Fruit fly (Drosophila melanogaster): ENCODE measurements around the gene CG31431.

DNA sequence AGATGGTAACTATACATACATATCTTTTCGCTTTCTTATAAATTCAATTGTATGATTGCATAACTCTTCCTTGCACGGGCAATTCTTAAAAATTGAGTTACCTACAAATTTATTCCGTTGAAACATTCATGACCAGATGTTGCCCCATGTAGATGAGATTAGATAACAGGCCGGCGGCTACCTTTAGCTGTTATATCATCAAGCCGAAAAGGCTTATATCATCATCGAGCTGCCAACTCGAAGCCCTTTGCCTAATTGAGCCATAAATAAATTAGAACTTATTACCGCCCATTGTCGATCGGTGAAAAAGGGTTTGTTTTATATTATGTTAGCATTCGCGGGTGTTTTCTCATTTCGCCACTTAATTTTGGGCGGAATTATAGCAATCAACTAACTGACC is 30.0 kb upstream of the CG31431 start:
- TF ChIP-seq CG13204 (GFP tag; optimal IDR thresholded peaks at IDR 0.05) (no peak), EcR (GFP tag; optimal IDR thresholded peaks at IDR 0.05) (no peak), D1 (tag; optimal IDR thresholded peaks at IDR 0.05) (no peak), CG12605 (GFP tag; IDR thresholded peaks at IDR 0.05) (no peak), CG34367 (tag; optimal IDR thresholded peaks at IDR 0.05) (no peak), CG9948 (tag; optimal IDR thresholded peaks at IDR 0.05) (no peak), Pif1A (GFP tag; optimal IDR thresholded peaks at IDR 0.05) (no peak), Snoo (tag; optimal IDR thresholded peaks at IDR 0.05) (no peak), CG17806 (tag; optimal IDR thresholded peaks at IDR 0.05) (no peak), CG10348 (GFP tag; IDR thresholded peaks at IDR 0.05) (no peak), CG32121 (GFP tag; IDR thresholded peaks at IDR 0.05) (no peak), CG8301 (tag; optimal IDR thresholded peaks at IDR 0.05) (no peak)
